Worm (Caenorhabditis elegans) whole organism, young adult: ENCODE results near the gene F13E9.13.

ENCODE experiments used
- C17E4.6 ChIP-seq: fragments of 200-800 bp; sonication (Bioruptor generic); IDR thresholded peaks from 2 replicates; pipeline ENCODE4 v1.3.6; 2022; ENCODE audit warnings: missing genetic modification reagents, missing genetic modification characterization, missing compliant biosample characterization
- F10E7.11 ChIP-seq: sonication (generic microtip); optimal IDR thresholded peaks from 2 replicates; lab custom pipeline; 2017; ENCODE audit warnings: mild to moderate bottlenecking, missing genetic modification characterization, moderate library complexity, missing compliant biosample characterization
- F33H1.4 ChIP-seq: fragments of 200-800 bp; sonication (Bioruptor generic); IDR thresholded peaks from 2 replicates; pipeline ENCODE4 v1.3.6; 2022; ENCODE audit warnings: missing genetic modification reagents, missing genetic modification characterization, missing compliant biosample characterization
- F37B4.10 ChIP-seq: fragments of 200-800 bp; sonication (Bioruptor generic); IDR thresholded peaks from 2 replicates; pipeline ENCODE4 v1.3.6; 2022; ENCODE audit warnings: missing genetic modification characterization, missing compliant biosample characterization
- K11D2.4 ChIP-seq: fragments of 200-800 bp; sonication (Bioruptor generic); IDR thresholded peaks from 2 replicates; pipeline ENCODE4 v1.3.6; 2022; ENCODE audit warnings: missing genetic modification reagents, missing genetic modification characterization, missing compliant biosample characterization
- T26A5.8 ChIP-seq: sonication (generic microtip); optimal IDR thresholded peaks from 2 replicates; lab custom pipeline; 2016; ENCODE audit warnings: missing genetic modification characterization, missing compliant biosample characterization
- Y53F4B.3 ChIP-seq: fragments of 200-800 bp; sonication (Bioruptor generic); IDR thresholded peaks from 2 replicates; pipeline ENCODE4 v1.3.6; 2022; ENCODE audit warnings: missing genetic modification reagents, missing genetic modification characterization, missing compliant biosample characterization
- Y53G8AR.9 ChIP-seq: fragments of 200-800 bp; sonication (Bioruptor generic); conservative IDR thresholded peaks from 2 replicates; pipeline ENCODE4 v1.3.6; 2022; ENCODE audit warnings: missing genetic modification reagents, missing genetic modification characterization, missing compliant biosample characterization
- Y79H2A.3 ChIP-seq: fragments of 200-800 bp; sonication (Bioruptor generic); conservative IDR thresholded peaks from 2 replicates; pipeline ENCODE4 v1.3.6; 2022; ENCODE audit warnings: missing genetic modification reagents, missing genetic modification characterization, missing compliant biosample characterization
- aptf-2 ChIP-seq: fragments of 200-800 bp; sonication (Bioruptor generic); conservative IDR thresholded peaks from 2 replicates; pipeline ENCODE4 v1.3.6; 2022; ENCODE audit warnings: missing genetic modification reagents, missing genetic modification characterization, missing compliant biosample characterization
- attf-5 ChIP-seq: fragments of 200-800 bp; sonication (Bioruptor generic); optimal IDR thresholded peaks from 2 replicates; lab custom pipeline; 2018; ENCODE audit warnings: mild to moderate bottlenecking, missing genetic modification characterization, missing compliant biosample characterization
- bed-2 ChIP-seq: fragments of 200-800 bp; sonication (Bioruptor generic); IDR thresholded peaks from 2 replicates; pipeline ENCODE4 v1.3.6; 2022; ENCODE audit warnings: missing genetic modification reagents, missing genetic modification characterization, missing compliant biosample characterization
- cebp-1 ChIP-seq, 2 experiments: fragments of 200-800 bp in 1 of 2; sonication (Bioruptor generic) in 1 of 2; sonication (generic microtip) in 1 of 2; IDR thresholded peaks in 1 of 2; optimal IDR thresholded peaks in 1 of 2; 2 replicates each; pipeline versions ENCODE4 v1.3.6 to Lab custom; 2017 to 2022; ENCODE audit warnings: missing compliant biosample characterization in 2 of 2, missing genetic modification characterization in 2 of 2, mild to moderate bottlenecking in 1 of 2, missing genetic modification reagents in 1 of 2, moderate library complexity in 1 of 2
- ceh-58 ChIP-seq: fragments of 200-800 bp; sonication (Bioruptor generic); IDR thresholded peaks from 2 replicates; pipeline ENCODE4 v1.3.6; 2022; ENCODE audit warnings: missing genetic modification characterization, missing compliant biosample characterization
- ceh-91 ChIP-seq: fragments of 200-800 bp; sonication (Bioruptor generic); IDR thresholded peaks from 2 replicates; pipeline ENCODE4 v1.3.6; 2022; ENCODE audit warnings: missing genetic modification reagents, missing genetic modification characterization, missing compliant biosample characterization
- dox-1 ChIP-seq: fragments of 200-800 bp; sonication (Bioruptor generic); IDR thresholded peaks from 2 replicates; pipeline ENCODE4 v1.3.6; 2022; ENCODE audit warnings: missing genetic modification reagents, missing genetic modification characterization, missing compliant biosample characterization
- efl-1 ChIP-seq: fragments of 150-350 bp; optimal IDR thresholded peaks from 2 replicates; lab custom pipeline; 2014; ENCODE audit warnings: missing biosample characterization, missing genetic modification reagents, missing genetic modification characterization
- him-1 ChIP-seq: sonication (generic microtip); optimal IDR thresholded peaks from 2 replicates; lab custom pipeline; 2016; ENCODE audit warnings: missing genotype, missing genetic modification reagents, missing genetic modification characterization, missing compliant biosample characterization
- hlh-26 ChIP-seq: fragments of 200-800 bp; sonication (Bioruptor generic); conservative IDR thresholded peaks from 2 replicates; pipeline ENCODE4 v1.3.6; 2022; ENCODE audit warnings: missing genetic modification reagents, missing genetic modification characterization, missing compliant biosample characterization
- hmg-20 ChIP-seq: fragments of 200-800 bp; sonication (Bioruptor generic); IDR thresholded peaks from 2 replicates; pipeline ENCODE4 v1.3.6; 2022; ENCODE audit warnings: missing genetic modification reagents, missing genetic modification characterization, missing compliant biosample characterization
- let-607 ChIP-seq, 2 experiments: fragments of 200-800 bp in 1 of 2; sonication (Bioruptor generic) in 1 of 2; sonication (generic microtip) in 1 of 2; optimal IDR thresholded peaks; 2 replicates each; lab custom pipeline; 2016 to 2018; ENCODE audit warnings: mild to moderate bottlenecking in 2 of 2, missing compliant biosample characterization in 2 of 2, missing genetic modification characterization in 2 of 2, moderate library complexity in 2 of 2, missing genotype in 1 of 2
- lir-1 ChIP-seq: fragments of 200-800 bp; sonication (Bioruptor generic); conservative IDR thresholded peaks from 2 replicates; pipeline ENCODE4 v1.3.6; 2022; ENCODE audit warnings: missing genetic modification reagents, missing genetic modification characterization, missing compliant biosample characterization
- lsl-1 ChIP-seq: fragments of 200-800 bp; sonication (Bioruptor generic); optimal IDR thresholded peaks from 2 replicates; lab custom pipeline; 2018; ENCODE audit warnings: mild to moderate bottlenecking, missing genetic modification characterization, moderate library complexity, missing compliant biosample characterization
- lsy-27 ChIP-seq: sonication (generic microtip); optimal IDR thresholded peaks from 2 replicates; lab custom pipeline; 2017; ENCODE audit warnings: missing genetic modification characterization, mild to moderate bottlenecking, missing compliant biosample characterization, antibody characterized with exemption, missing genotype, borderline replicate concordance; ENCODE audit not compliant: insufficient read depth
- madf-6 ChIP-seq: fragments of 200-800 bp; sonication (Bioruptor generic); IDR thresholded peaks from 2 replicates; pipeline ENCODE4 v1.3.6; 2022; ENCODE audit warnings: missing genetic modification reagents, missing genetic modification characterization, missing compliant biosample characterization
- madf-8 ChIP-seq: fragments of 200-800 bp; sonication (Bioruptor generic); conservative IDR thresholded peaks from 2 replicates; pipeline ENCODE4 v1.3.6; 2022; ENCODE audit warnings: missing genetic modification reagents, missing genetic modification characterization, missing compliant biosample characterization
- mcd-1 ChIP-seq: fragments of 200-800 bp; sonication (Bioruptor generic); IDR thresholded peaks from 2 replicates; pipeline ENCODE4 v1.3.6; 2022; ENCODE audit warnings: missing genetic modification reagents, missing genetic modification characterization, missing compliant biosample characterization
- mel-28 ChIP-seq: sonication (generic microtip); optimal IDR thresholded peaks from 2 replicates; lab custom pipeline; 2016; ENCODE audit warnings: borderline replicate concordance, mild to moderate bottlenecking, missing genetic modification characterization, missing compliant biosample characterization
- mxl-1 ChIP-seq: sonication (generic microtip); optimal IDR thresholded peaks from 2 replicates; lab custom pipeline; 2016; ENCODE audit warnings: missing genetic modification characterization, missing compliant biosample characterization
- nfyb-1 ChIP-seq: fragments of 200-800 bp; sonication (Bioruptor generic); IDR thresholded peaks from 2 replicates; pipeline ENCODE4 v1.3.6; 2022; ENCODE audit warnings: missing genetic modification reagents, missing genetic modification characterization, missing compliant biosample characterization
- nhr-179 ChIP-seq: sonication (generic microtip); optimal IDR thresholded peaks from 2 replicates; lab custom pipeline; 2016; ENCODE audit warnings: mild to moderate bottlenecking, missing genetic modification characterization, missing compliant biosample characterization
- nhr-27 ChIP-seq: fragments of 200-800 bp; sonication (Bioruptor generic); optimal IDR thresholded peaks from 2 replicates; lab custom pipeline; 2018; ENCODE audit warnings: mild to moderate bottlenecking, missing genetic modification characterization, moderate library complexity, missing compliant biosample characterization
- nhr-80 ChIP-seq: sonication (generic microtip); optimal IDR thresholded peaks from 2 replicates; lab custom pipeline; 2016; ENCODE audit warnings: missing genetic modification characterization, missing compliant biosample characterization
- pbrm-1 ChIP-seq: fragments of 200-800 bp; sonication (Bioruptor generic); IDR thresholded peaks from 2 replicates; pipeline ENCODE4 v1.3.6; 2022; ENCODE audit warnings: missing genetic modification reagents, missing genetic modification characterization, missing compliant biosample characterization
- pha-4 ChIP-seq: fragments of 150-350 bp; sonication (generic microtip); optimal IDR thresholded peaks from 2 replicates; lab custom pipeline; 2014; ENCODE audit warnings: missing biosample characterization, missing genetic modification reagents, missing genetic modification characterization
- rec-8 ChIP-seq, 2 experiments: sonication (generic microtip); optimal IDR thresholded peaks; 2 replicates each; lab custom pipeline; 2016; ENCODE audit warnings: mild to moderate bottlenecking in 2 of 2, missing genetic modification characterization in 2 of 2, missing genetic modification reagents in 2 of 2, missing genotype in 2 of 2, missing biosample characterization in 1 of 2, missing compliant biosample characterization in 1 of 2, moderate library complexity in 1 of 2
- repo-1 ChIP-seq: sonication (generic microtip); optimal IDR thresholded peaks from 2 replicates; lab custom pipeline; 2017; ENCODE audit warnings: mild to moderate bottlenecking, missing genetic modification characterization, missing compliant biosample characterization
- snpc-1.1 ChIP-seq: sonication (generic microtip); optimal IDR thresholded peaks from 2 replicates; lab custom pipeline; 2017; ENCODE audit warnings: missing genetic modification characterization, mild to moderate bottlenecking, missing compliant biosample characterization, antibody characterized with exemption, moderate library complexity, missing genotype, missing genetic modification reagents; ENCODE audit not compliant: insufficient read depth
- somi-1 ChIP-seq: fragments of 200-800 bp; sonication (Bioruptor generic); optimal IDR thresholded peaks from 2 replicates; lab custom pipeline; 2018; ENCODE audit warnings: mild to moderate bottlenecking, missing genetic modification characterization, missing compliant biosample characterization
- xnd-1 ChIP-seq: sonication (generic microtip); optimal IDR thresholded peaks from 2 replicates; lab custom pipeline; 2016; ENCODE audit warnings: missing genotype, missing genetic modification reagents, missing genetic modification characterization, missing compliant biosample characterization
- ztf-18 ChIP-seq: sonication (generic microtip); optimal IDR thresholded peaks from 2 replicates; lab custom pipeline; 2016; ENCODE audit warnings: missing genotype, mild to moderate bottlenecking, missing genetic modification characterization, missing compliant biosample characterization
- ztf-25 ChIP-seq: fragments of 200-800 bp; sonication (Bioruptor generic); IDR thresholded peaks from 2 replicates; pipeline ENCODE4 v1.3.6; 2022; ENCODE audit warnings: missing genetic modification reagents, missing genetic modification characterization, missing compliant biosample characterization
- ztf-28 ChIP-seq: fragments of 200-800 bp; sonication (Bioruptor generic); IDR thresholded peaks from 2 replicates; pipeline ENCODE4 v1.3.6; 2022; ENCODE audit warnings: missing genetic modification reagents, missing genetic modification characterization, missing compliant biosample characterization

F13E9.13 gene

DNA sequence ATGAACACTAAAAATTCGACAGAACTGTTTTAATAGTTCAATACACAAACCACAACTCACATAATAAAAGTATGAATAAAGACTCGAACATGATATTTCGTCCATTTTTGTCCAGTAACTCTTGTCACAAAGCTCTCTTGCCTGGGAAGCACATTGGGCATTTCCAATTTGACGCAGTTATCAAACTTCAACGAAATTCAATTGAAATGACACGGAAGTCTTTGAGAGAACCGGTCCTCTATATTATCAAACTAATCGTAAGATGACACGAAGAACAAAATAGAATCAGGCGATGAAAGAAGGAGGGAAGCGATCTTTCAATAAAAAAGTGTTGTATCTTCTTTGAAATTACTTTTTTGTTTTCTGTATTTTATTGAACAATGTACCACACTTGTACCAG, 26.3 kb upstream of the F13E9.13 start, which contains the start of gene T11G6.3:
TSS of gene T11G6.3 (minus strand) at position 189 of the 400 bp plus-strand sequence.
- TF ChIP-seq mel-28 (tag; lab: Kevin White, UChicago) (no peak), ztf-25 (no peak), him-1 (tag; lab: Kevin White, UChicago) (no peak), Y53F4B.3 (GFP tag; lab: Robert Waterston, UW) (no peak), nhr-27 (no peak), C17E4.6 (GFP tag; lab: Robert Waterston, UW) (no peak), aptf-2 (GFP tag; lab: Robert Waterston, UW) (no peak), lsl-1 (GFP tag; lab: Kevin White, UChicago) (no peak), T26A5.8 (no peak), mcd-1 (GFP tag; lab: Robert Waterston, UW) (no peak), F10E7.11 (tag; lab: Kevin White, UChicago) (no peak), repo-1 (tag; lab: Kevin White, UChicago) (no peak), hlh-26 (GFP tag; lab: Robert Waterston, UW) (no peak), lsy-27 (no peak), nhr-179 (tag; lab: Kevin White, UChicago) (no peak), snpc-1.1 (no peak), somi-1 (GFP tag; lab: Kevin White, UChicago) (no peak), let-607 (tag; optimal IDR thresholded peaks at IDR 0.05; lab: Kevin White, UChicago) (no peak), Y53G8AR.9 (GFP tag; lab: Robert Waterston, UW) (no peak), rec-8 (tag; optimal IDR thresholded peaks at IDR 0.05; lab: Kevin White, UChicago) (no peak)

DNA sequence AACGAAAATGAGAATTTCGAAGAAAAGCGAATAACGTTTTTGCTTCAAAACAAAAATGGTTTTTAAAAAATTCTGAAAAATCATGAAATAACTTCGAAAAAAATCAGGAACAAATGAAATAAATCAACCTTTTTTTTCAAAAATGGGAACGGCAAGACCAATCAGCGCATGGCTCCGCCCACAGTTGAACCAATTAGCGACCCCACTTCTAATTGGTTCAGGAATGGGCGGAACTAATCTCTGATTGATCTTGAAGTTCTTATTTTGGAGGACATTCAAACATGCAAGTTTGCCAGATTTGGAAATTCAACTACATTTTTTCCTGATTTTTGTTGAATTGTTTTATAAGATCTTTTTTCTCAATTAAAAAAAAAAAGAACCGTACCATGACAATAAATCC, 25.4 kb upstream of the F13E9.13 start:
- TF ChIP-seq nfyb-1: peak; percentile 54; the same call in 1 of the 2 replicates
- no peak for TF ChIP-seq bed-2
- TF ChIP-seq efl-1: no peak

DNA sequence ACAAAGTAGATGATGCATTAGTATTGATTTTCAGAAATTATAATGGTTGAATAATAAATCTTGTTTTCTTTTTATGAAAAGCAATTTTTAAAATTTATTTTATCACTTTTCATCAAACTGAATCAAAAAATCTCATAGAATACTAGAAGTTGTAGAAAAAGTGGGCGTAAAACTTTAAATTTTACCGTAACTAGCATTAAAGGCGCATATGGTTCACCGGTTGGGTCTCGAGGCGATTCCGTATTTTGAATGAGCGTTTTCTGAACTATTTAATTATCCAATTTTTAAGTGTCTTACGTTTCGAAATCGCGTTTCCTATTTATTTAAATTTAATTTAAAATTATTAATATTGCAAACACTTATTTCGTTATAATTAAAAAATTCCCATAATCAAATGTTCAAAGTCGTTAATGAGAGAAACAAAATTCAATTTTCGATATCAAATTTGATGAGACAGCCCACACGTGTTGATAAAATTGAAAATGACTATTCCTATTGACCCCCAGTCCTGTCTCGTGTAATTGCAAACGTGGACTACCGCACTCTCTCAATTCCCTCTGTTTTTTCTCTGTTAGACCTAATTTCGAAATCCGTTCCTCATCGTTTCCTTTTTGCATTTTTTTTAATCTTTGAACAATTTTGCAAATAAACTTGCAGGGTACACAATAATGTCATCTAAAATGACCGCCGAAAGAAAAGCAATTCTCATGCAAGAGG, 22.9 kb upstream of the F13E9.13 start, which contains the start of the genes T11G6.2 and hars-1:
TSS of gene T11G6.2 (minus strand) at position 197 of the 717 bp plus-strand sequence.
TSS of gene hars-1 (plus strand) at position 658 of the 717 bp plus-strand sequence.
- peak; percentile 49; the same call in 1 of the 2 replicates for TF ChIP-seq mcd-1 (GFP tag; lab: Robert Waterston, UW)
- TF ChIP-seq hlh-26 (GFP tag; lab: Robert Waterston, UW): no peak
- TF ChIP-seq hmg-20 (GFP tag; lab: Robert Waterston, UW): no peak
- TF ChIP-seq F37B4.10 (GFP tag; lab: Robert Waterston, UW): no peak
- no peak for TF ChIP-seq K11D2.4 (GFP tag; lab: Robert Waterston, UW)
- TF ChIP-seq xnd-1 (tag; lab: Kevin White, UChicago): peak; percentile 93
- TF ChIP-seq madf-6 (GFP tag; lab: Robert Waterston, UW): peak; percentile 99
- peak; percentile 67; the same call in 1 of the 2 replicates for TF ChIP-seq cebp-1 (GFP tag; IDR thresholded peaks at IDR 0.05; lab: Robert Waterston, UW)
- peak; percentile 85 for TF ChIP-seq cebp-1 (tag; optimal IDR thresholded peaks at IDR 0.05; lab: Kevin White, UChicago)
- TF ChIP-seq lsl-1 (GFP tag; lab: Kevin White, UChicago): peak; percentile 87
- TF ChIP-seq ceh-58 (GFP tag; lab: Robert Waterston, UW): no peak
- TF ChIP-seq efl-1: peak; percentile 49
- TF ChIP-seq lir-1 (GFP tag; lab: Robert Waterston, UW): no peak
- peak; percentile 35 to 78 for TF ChIP-seq let-607 (tag; optimal IDR thresholded peaks at IDR 0.05; lab: Kevin White, UChicago)
- peak; percentile 3 for TF ChIP-seq ztf-18 (tag; lab: Kevin White, UChicago)
- no peak for TF ChIP-seq Y79H2A.3 (GFP tag; lab: Robert Waterston, UW)
- peak; percentile 89 for TF ChIP-seq F33H1.4
- peak; percentile 86 for TF ChIP-seq nhr-80
- 0 out of 2 replicates have a peak, but pooled peaks have one; percentile 18 for TF ChIP-seq pbrm-1 (GFP tag; lab: Robert Waterston, UW)
- no peak for TF ChIP-seq pha-4 (tag; lab: Kevin White, UChicago)
- 0 out of 2 replicates have a peak, but pooled peaks have one; percentile 48 for TF ChIP-seq dox-1 (GFP tag; lab: Robert Waterston, UW)
- TF ChIP-seq attf-5: peak; percentile 69
- no peak for TF ChIP-seq mxl-1 (tag; lab: Kevin White, UChicago)
- no peak for TF ChIP-seq ztf-28 (GFP tag; lab: Robert Waterston, UW)
- peak; percentile 97 for TF ChIP-seq madf-8 (GFP tag; lab: Robert Waterston, UW)
- TF ChIP-seq ceh-91: peak; percentile 53; the same call in 1 of the 2 replicates
